Fruit fly (Drosophila melanogaster) whole organism, embryonic: Measurements from ENCODE around the gene CG43085.
A peak's percentile ranks its signal among the peaks of the same experiment; 100 is the strongest.

ENCODE experiments used
- Atf6 ChIP-seq: fragments of 200-800 bp; sonication (Bioruptor generic); IDR thresholded peaks from 2 replicates; pipeline ENCODE4 v1.3.6; 2022; ENCODE audit warnings: missing biosample characterization, missing genetic modification characterization
- CG12659 ChIP-seq: fragments of 200-800 bp; sonication (Bioruptor generic); optimal IDR thresholded peaks from 3 replicates; lab custom pipeline; 2017; ENCODE audit warnings: mild to moderate bottlenecking, missing biosample characterization, missing genetic modification reagents, missing genetic modification characterization
- CG13296 ChIP-seq: fragments of 200-800 bp; sonication (Bioruptor generic); optimal IDR thresholded peaks from 3 replicates; lab custom pipeline; 2018; ENCODE audit warnings: missing biosample characterization, mild to moderate bottlenecking, missing genetic modification characterization
- CG13894 ChIP-seq: fragments of 200-800 bp; sonication (Bioruptor generic); optimal IDR thresholded peaks from 3 replicates; lab custom pipeline; 2018; ENCODE audit warnings: missing biosample characterization, mild to moderate bottlenecking, missing genetic modification characterization, moderate library complexity
- CG14710 ChIP-seq: fragments of 200-800 bp; sonication (Bioruptor generic); optimal IDR thresholded peaks from 3 replicates; lab custom pipeline; 2019; ENCODE audit warnings: missing biosample characterization, mild to moderate bottlenecking, missing genetic modification characterization, moderate library complexity
- CG15514 ChIP-seq: fragments of 200-800 bp; sonication (Bioruptor generic); optimal IDR thresholded peaks from 3 replicates; lab custom pipeline; 2017; ENCODE audit warnings: missing biosample characterization, missing genetic modification characterization, mild to moderate bottlenecking, moderate library complexity, missing genetic modification reagents
- CG1602 ChIP-seq: fragments of 200-800 bp; sonication (Bioruptor generic); optimal IDR thresholded peaks from 3 replicates; lab custom pipeline; 2016; ENCODE audit warnings: missing biosample characterization, missing genetic modification characterization
- CG17612 ChIP-seq: fragments of 200-800 bp; sonication (Bioruptor generic); IDR thresholded peaks from 2 replicates; pipeline ENCODE4 v1.3.6; 2022; ENCODE audit warnings: missing biosample characterization, missing genetic modification characterization
- CG31365 ChIP-seq: fragments of 200-800 bp; sonication (Bioruptor generic); optimal IDR thresholded peaks from 2 replicates; lab custom pipeline; 2018; ENCODE audit warnings: missing biosample characterization, mild to moderate bottlenecking, missing genetic modification characterization
- CG32772 ChIP-seq: fragments of 200-800 bp; sonication (Bioruptor generic); IDR thresholded peaks from 2 replicates; pipeline ENCODE4 v1.3.6; 2022; ENCODE audit warnings: missing biosample characterization, missing genetic modification characterization
- CG3281 ChIP-seq: fragments of 200-800 bp; sonication (Bioruptor generic); optimal IDR thresholded peaks from 3 replicates; lab custom pipeline; 2017; ENCODE audit warnings: missing biosample characterization, mild to moderate bottlenecking, missing genetic modification characterization
- CG43689 ChIP-seq: fragments of 200-800 bp; sonication (Bioruptor generic); IDR thresholded peaks from 2 replicates; pipeline ENCODE4 v1.3.6; 2022; ENCODE audit warnings: missing biosample characterization, missing genetic modification characterization
- CG4404 ChIP-seq: fragments of 200-800 bp; sonication (Bioruptor generic); IDR thresholded peaks from 2 replicates; pipeline ENCODE4 v1.3.6; 2022; ENCODE audit warnings: missing biosample characterization, missing genetic modification characterization
- CG5245 ChIP-seq: fragments of 200-800 bp; sonication (Bioruptor generic); optimal IDR thresholded peaks from 3 replicates; lab custom pipeline; 2016; ENCODE audit warnings: missing biosample characterization, missing genetic modification characterization
- CG6175 ChIP-seq: fragments of 200-800 bp; sonication (Bioruptor generic); IDR thresholded peaks from 3 replicates; pipeline ENCODE4 v1.3.6; 2022; ENCODE audit warnings: missing biosample characterization, missing genetic modification characterization
- CG7556 ChIP-seq: fragments of 200-800 bp; sonication (Bioruptor generic); optimal IDR thresholded peaks from 2 replicates; lab custom pipeline; 2017; ENCODE audit warnings: missing biosample characterization, mild to moderate bottlenecking, missing genetic modification characterization
- CG7839 ChIP-seq: fragments of 200-800 bp; sonication (Bioruptor generic); optimal IDR thresholded peaks from 3 replicates; lab custom pipeline; 2018; ENCODE audit warnings: missing biosample characterization, mild to moderate bottlenecking, missing genetic modification characterization, moderate library complexity
- CrebB ChIP-seq: fragments of 200-800 bp; sonication (Bioruptor generic); optimal IDR thresholded peaks from 3 replicates; lab custom pipeline; 2018; ENCODE audit warnings: missing biosample characterization, mild to moderate bottlenecking, missing genetic modification characterization
- D19B ChIP-seq: fragments of 200-800 bp; sonication (Bioruptor generic); optimal IDR thresholded peaks from 2 replicates; lab custom pipeline; 2017; ENCODE audit warnings: missing biosample characterization, mild to moderate bottlenecking, missing genetic modification characterization
- Dfd ChIP-seq, 2 experiments: fragments of >200 bp; optimal IDR thresholded peaks; 2 replicates each; lab custom pipeline; 2017; ENCODE audit warnings: missing biosample characterization in 2 of 2, missing genetic modification characterization in 2 of 2
- Dip2 ChIP-seq: fragments of 200-800 bp; sonication (Bioruptor generic); IDR thresholded peaks from 2 replicates; pipeline ENCODE4 v1.3.6; 2022; ENCODE audit warnings: missing biosample characterization, missing genetic modification characterization
- Eip74EF ChIP-seq, 2 experiments: fragments of 200-800 bp in 1 of 2; fragments of >200 bp in 1 of 2; sonication (Bioruptor generic) in 1 of 2; optimal IDR thresholded peaks; 2 replicates each; lab custom pipeline; 2017 to 2019; ENCODE audit warnings: missing biosample characterization in 2 of 2, missing genetic modification characterization in 2 of 2, mild to moderate bottlenecking in 1 of 2, moderate library complexity in 1 of 2
- Ets65A ChIP-seq: fragments of 200-800 bp; sonication (Bioruptor generic); peaks from one replicate; lab custom pipeline; 2016; ENCODE audit warnings: missing biosample characterization, missing genetic modification characterization
- Fer2 ChIP-seq: fragments of 200-800 bp; sonication (Bioruptor generic); optimal IDR thresholded peaks from 2 replicates; lab custom pipeline; 2018; ENCODE audit warnings: missing biosample characterization, mild to moderate bottlenecking, missing genetic modification characterization, moderate library complexity
- HmgZ ChIP-seq: fragments of 200-800 bp; sonication (Bioruptor generic); optimal IDR thresholded peaks from 2 replicates; lab custom pipeline; 2018; ENCODE audit warnings: missing biosample characterization, mild to moderate bottlenecking, missing genetic modification characterization
- MBD-R2 ChIP-seq: fragments of 200-800 bp; sonication (Bioruptor generic); IDR thresholded peaks from 2 replicates; pipeline ENCODE4 v1.3.6; 2022; ENCODE audit warnings: missing biosample characterization, missing genetic modification characterization
- Myb ChIP-seq: fragments of 200-800 bp; sonication (Bioruptor generic); optimal IDR thresholded peaks from 2 replicates; lab custom pipeline; 2016; ENCODE audit warnings: missing biosample characterization, missing genetic modification characterization
- NC2α ChIP-seq: fragments of 200-800 bp; sonication (Bioruptor generic); optimal IDR thresholded peaks from 2 replicates; lab custom pipeline; 2016; ENCODE audit warnings: missing biosample characterization, missing genetic modification characterization
- NK7.1 ChIP-seq: fragments of 200-800 bp; sonication (Bioruptor generic); optimal IDR thresholded peaks from 3 replicates; lab custom pipeline; 2016; ENCODE audit warnings: missing biosample characterization, missing genetic modification characterization
- Poxn ChIP-seq: fragments of 200-800 bp; sonication (Bioruptor generic); IDR thresholded peaks from 2 replicates; pipeline ENCODE4 v1.3.6; 2022; ENCODE audit warnings: missing biosample characterization, missing genetic modification characterization
- Side ChIP-seq: fragments of 200-800 bp; sonication (Bioruptor generic); optimal IDR thresholded peaks from 2 replicates; lab custom pipeline; 2016; ENCODE audit warnings: missing biosample characterization, missing genetic modification characterization
- Spps ChIP-seq: fragments of 200-800 bp; sonication (Bioruptor generic); optimal IDR thresholded peaks from 2 replicates; lab custom pipeline; 2018; ENCODE audit warnings: missing biosample characterization, mild to moderate bottlenecking, missing genetic modification characterization
- amos ChIP-seq: fragments of 200-800 bp; sonication (Bioruptor generic); IDR thresholded peaks from 2 replicates; pipeline ENCODE4 v1.3.6; 2022; ENCODE audit warnings: missing biosample characterization, missing genetic modification characterization; ENCODE audit not compliant: partially characterized antibody
- dm ChIP-seq: fragments of 200-800 bp; sonication (Bioruptor generic); optimal IDR thresholded peaks from 3 replicates; lab custom pipeline; 2016; ENCODE audit warnings: missing biosample characterization, missing genetic modification characterization
- emc ChIP-seq: fragments of 200-800 bp; sonication (Bioruptor generic); optimal IDR thresholded peaks from 2 replicates; lab custom pipeline; 2016; ENCODE audit warnings: missing biosample characterization, missing genetic modification characterization
- eve ChIP-seq, 2 experiments: fragments of >200 bp; optimal IDR thresholded peaks; 2 replicates each; lab custom pipeline; 2017; ENCODE audit warnings: missing biosample characterization in 2 of 2, missing genetic modification characterization in 2 of 2
- ewg ChIP-seq: fragments of 200-800 bp; sonication (Bioruptor generic); optimal IDR thresholded peaks from 3 replicates; lab custom pipeline; 2017; ENCODE audit warnings: mild to moderate bottlenecking, missing biosample characterization, missing genetic modification reagents, missing genetic modification characterization
- gcm ChIP-seq: fragments of 200-800 bp; sonication (Bioruptor generic); optimal IDR thresholded peaks from 2 replicates; lab custom pipeline; 2019; ENCODE audit warnings: missing biosample characterization, mild to moderate bottlenecking, missing genetic modification characterization, moderate library complexity
- gro ChIP-seq: fragments of 200-800 bp; sonication (Bioruptor generic); optimal IDR thresholded peaks from 2 replicates; lab custom pipeline; 2016; ENCODE audit warnings: missing biosample characterization, missing genetic modification characterization
- jigr1 ChIP-seq: fragments of 200-800 bp; sonication (Bioruptor generic); IDR thresholded peaks from 3 replicates; pipeline ENCODE4 v1.3.6; 2022; ENCODE audit warnings: missing biosample characterization, missing genetic modification characterization
- luna ChIP-seq: fragments of 200-800 bp; sonication (Bioruptor generic); optimal IDR thresholded peaks from 2 replicates; lab custom pipeline; 2016; ENCODE audit warnings: missing biosample characterization, missing genetic modification characterization
- mld ChIP-seq: fragments of 200-800 bp; sonication (Bioruptor generic); IDR thresholded peaks from 3 replicates; pipeline ENCODE4 v1.3.6; 2022; ENCODE audit warnings: missing biosample characterization, missing genetic modification characterization; ENCODE audit not compliant: partially characterized antibody
- odd ChIP-seq: fragments of 200-800 bp; sonication (Bioruptor generic); optimal IDR thresholded peaks from 2 replicates; lab custom pipeline; 2017; ENCODE audit warnings: missing biosample characterization, mild to moderate bottlenecking, missing genetic modification characterization
- p53 ChIP-seq: fragments of 200-800 bp; sonication (Bioruptor generic); optimal IDR thresholded peaks from 2 replicates; lab custom pipeline; 2016; ENCODE audit warnings: missing biosample characterization, missing genetic modification characterization
- repo ChIP-seq: fragments of 200-800 bp; sonication (Bioruptor generic); optimal IDR thresholded peaks from 2 replicates; lab custom pipeline; 2016; ENCODE audit warnings: missing biosample characterization, missing genetic modification characterization
- sna ChIP-seq: fragments of 200-800 bp; sonication (Bioruptor generic); IDR thresholded peaks from 2 replicates; pipeline ENCODE4 v1.3.6; 2022; ENCODE audit warnings: missing biosample characterization, missing genetic modification characterization; ENCODE audit not compliant: partially characterized antibody
- sob ChIP-seq: fragments of 200-800 bp; sonication (Bioruptor generic); IDR thresholded peaks from 2 replicates; pipeline ENCODE4 v1.3.6; 2022; ENCODE audit warnings: missing biosample characterization, missing genetic modification characterization
- toy ChIP-seq: fragments of 200-800 bp; sonication (Bioruptor generic); IDR thresholded peaks from 2 replicates; pipeline ENCODE4 v1.3.6; 2022; ENCODE audit warnings: missing biosample characterization, missing genetic modification characterization
- ttk ChIP-seq: fragments of 200-800 bp; sonication (Bioruptor generic); IDR thresholded peaks from 2 replicates; pipeline ENCODE4 v2.1.2; 2022; ENCODE audit warnings: missing biosample characterization, missing genetic modification characterization
- tup ChIP-seq: fragments of 200-800 bp; sonication (Bioruptor generic); optimal IDR thresholded peaks from 2 replicates; lab custom pipeline; 2016; ENCODE audit warnings: missing biosample characterization, mild to moderate bottlenecking, missing genetic modification characterization, moderate library complexity
- vnd ChIP-seq: fragments of 200-800 bp; sonication (Bioruptor generic); IDR thresholded peaks from 3 replicates; pipeline ENCODE4 v1.3.6; 2022; ENCODE audit warnings: missing biosample characterization, missing genetic modification characterization; ENCODE audit not compliant: partially characterized antibody
- zen2 ChIP-seq: fragments of 200-800 bp; sonication (Bioruptor generic); IDR thresholded peaks from 3 replicates; pipeline ENCODE4 v1.3.6; 2022; ENCODE audit warnings: missing biosample characterization, missing genetic modification characterization; ENCODE audit not compliant: partially characterized antibody

The CG43085 gene

dm6 chr3L:17616876-17617279 is 29.7 kb downstream of the CG43085 start (continued):
- no peak for TF ChIP-seq Side (GFP tag; lab: Kevin White, UChicago)
- TF ChIP-seq CG43689 (GFP tag; lab: Robert Waterston, UW), result no peak
- TF ChIP-seq Dfd (GFP tag; optimal IDR thresholded peaks at IDR 0.05; lab: Kevin White, UChicago), result no peak
- no peak for TF ChIP-seq CG32772 (GFP tag; lab: Robert Waterston, UW)
- TF ChIP-seq CG5245 (GFP tag; lab: Kevin White, UChicago), result no peak
- TF ChIP-seq NC2α (GFP tag; lab: Kevin White, UChicago), result no peak
- TF ChIP-seq D19B (GFP tag; lab: Kevin White, UChicago), result no peak
- TF ChIP-seq CG17612, result no peak
- no peak for TF ChIP-seq p53 (GFP tag; lab: Kevin White, UChicago)
- no peak for TF ChIP-seq amos
- no peak for TF ChIP-seq ewg (GFP tag; lab: Kevin White, UChicago)
- TF ChIP-seq CG4404, result no peak
- TF ChIP-seq repo, result no peak
- no peak for TF ChIP-seq NK7.1 (GFP tag; lab: Kevin White, UChicago)
- no peak for TF ChIP-seq CG7556 (GFP tag; lab: Kevin White, UChicago)
- TF ChIP-seq CG13296 (GFP tag; lab: Kevin White, UChicago), result peak; percentile 58
- no peak for TF ChIP-seq Fer2 (tag; lab: Kevin White, UChicago)
- TF ChIP-seq CG31365 (tag; lab: Kevin White, UChicago), result no peak
- TF ChIP-seq sna (GFP tag; lab: Robert Waterston, UW), result no peak
- TF ChIP-seq HmgZ (tag; lab: Kevin White, UChicago), result peak; percentile 66
- peak; percentile 55; the same call in 1 of the 2 replicates for TF ChIP-seq sob (GFP tag; lab: Robert Waterston, UW)
- no peak for TF ChIP-seq CG7839 (tag; lab: Kevin White, UChicago)
- no peak for TF ChIP-seq mld (GFP tag; lab: Robert Waterston, UW)
- no peak for TF ChIP-seq CG1602
- TF ChIP-seq CG3281 (GFP tag; lab: Kevin White, UChicago), result no peak
- TF ChIP-seq CrebB (tag; lab: Kevin White, UChicago), result no peak
- TF ChIP-seq CG13894 (tag; lab: Kevin White, UChicago), result no peak
- TF ChIP-seq CG12659 (GFP tag; lab: Kevin White, UChicago), result no peak
- no peak for TF ChIP-seq emc (GFP tag; lab: Kevin White, UChicago)
- TF ChIP-seq Poxn, result no peak
- peak in 1 of 2 experiments; percentile 81 for TF ChIP-seq Eip74EF (GFP tag; optimal IDR thresholded peaks at IDR 0.05; lab: Kevin White, UChicago)
- TF ChIP-seq Dip2 (GFP tag; lab: Robert Waterston, UW), result no peak
- no peak for TF ChIP-seq Spps
- peak; percentile 61; the same call in 1 of the 3 replicates for TF ChIP-seq CG6175 (GFP tag; lab: Robert Waterston, UW)
- TF ChIP-seq tup (GFP tag; lab: Kevin White, UChicago), result no peak
- no peak for TF ChIP-seq luna (GFP tag; lab: Kevin White, UChicago)
- peak; percentile 56; the same call in 1 of the 2 replicates for TF ChIP-seq Atf6 (GFP tag; lab: Robert Waterston, UW)
- no peak for TF ChIP-seq vnd
- TF ChIP-seq MBD-R2, result peak; percentile 22; the same call in 1 of the 2 replicates
- no peak for TF ChIP-seq Myb (GFP tag; lab: Kevin White, UChicago)
- no peak for TF ChIP-seq dm
- TF ChIP-seq eve (GFP tag; optimal IDR thresholded peaks at IDR 0.05; lab: Kevin White, UChicago), result no peak
- no peak for TF ChIP-seq gcm (GFP tag; lab: Kevin White, UChicago)
- no peak for TF ChIP-seq ttk
- TF ChIP-seq jigr1 (GFP tag; lab: Robert Waterston, UW), result no peak
- TF ChIP-seq zen2, result 0 out of 3 replicates have a peak, but pooled peaks have one; percentile 18
- no peak for TF ChIP-seq odd (GFP tag; lab: Kevin White, UChicago)
- TF ChIP-seq Ets65A (GFP tag; lab: Kevin White, UChicago), result no peak
- TF ChIP-seq toy (GFP tag; lab: Robert Waterston, UW), result no peak
- no peak for TF ChIP-seq gro (GFP tag; lab: Kevin White, UChicago)
- peak; percentile 47 for TF ChIP-seq CG15514 (GFP tag; lab: Kevin White, UChicago)
- no peak for TF ChIP-seq CG14710
